Fruit fly (Drosophila melanogaster): ENCODE results near the gene CG34298.

CG34298 gene

dm6 chr3R:30038628-30039027 lies 39.0 kb downstream of the CG34298 start, which contains the start of gene janB:
TSS of gene janB (minus strand) at chr3R:30038728.
- TF ChIP-seq rgr (GFP tag; optimal IDR thresholded peaks at IDR 0.05) (no peak), Sp1 (GFP tag; optimal IDR thresholded peaks at IDR 0.05) (no peak), dmrt93B (GFP tag; optimal IDR thresholded peaks at IDR 0.05) (no peak), h (GFP tag; optimal IDR thresholded peaks at IDR 0.05) (no peak), brk (GFP tag; optimal IDR thresholded peaks at IDR 0.05) (no peak), Hr83 (GFP tag; optimal IDR thresholded peaks at IDR 0.05; ENCODE audit: poor library complexity, severe bottlenecking) (no peak), Mio (GFP tag; optimal IDR thresholded peaks at IDR 0.05) (no peak), Dif (GFP tag; optimal IDR thresholded peaks at IDR 0.05; ENCODE audit: partially characterized antibody) (no peak), foxo (GFP tag; optimal IDR thresholded peaks at IDR 0.05) (no peak), psq (GFP tag; optimal IDR thresholded peaks at IDR 0.05) (no peak), OdsH (GFP tag; optimal IDR thresholded peaks at IDR 0.05) (no peak), CG32264 (GFP tag; optimal IDR thresholded peaks at IDR 0.05) (no peak), Hnf4 (GFP tag; optimal IDR thresholded peaks at IDR 0.05) (no peak), HLH106 (tag; optimal IDR thresholded peaks at IDR 0.05) (no peak)

- TF ChIP-seq sv (GFP tag; optimal IDR thresholded peaks at IDR 0.05) (peak; percentile 5), Hnf4 (GFP tag; optimal IDR thresholded peaks at IDR 0.05) (no peak), Dfd (GFP tag; optimal IDR thresholded peaks at IDR 0.05) (no peak), Hr83 (GFP tag; optimal IDR thresholded peaks at IDR 0.05; ENCODE audit: poor library complexity, severe bottlenecking) (peak; percentile 67), foxo (GFP tag; optimal IDR thresholded peaks at IDR 0.05) (no peak)
Observed at dm6 chr3R:30039494-30039893, 39.9 kb downstream of the CG34298 start, which contains the start of the genes janA, Sry-alpha and Sry-beta. TSS of gene janA (minus strand) at chr3R:30039533. TSS of gene Sry-alpha (plus strand) at chr3R:30039719. TSS of gene Sry-beta (plus strand) at chr3R:30039719.

dm6 chr3R:30040879-30041278 lies 41.3 kb downstream of the CG34298 start:
- TF ChIP-seq CrebA (GFP tag; optimal IDR thresholded peaks at IDR 0.05; ENCODE audit: borderline replicate concordance) (no peak), woc (GFP tag; optimal IDR thresholded peaks at IDR 0.05) (no peak), pan (optimal IDR thresholded peaks at IDR 0.05) (no peak), tai (GFP tag; optimal IDR thresholded peaks at IDR 0.05) (no peak)

dm6 chr3R:30043139-30043744 lies 43.6 kb downstream of the CG34298 start, which contains the start of gene Sry-delta:
TSS of gene Sry-delta (plus strand) at chr3R:30043341.
- TF ChIP-seq psq (GFP tag; optimal IDR thresholded peaks at IDR 0.05) (peak; percentile 35), rgr (GFP tag; optimal IDR thresholded peaks at IDR 0.05) (peak; percentile 80), foxo (GFP tag; optimal IDR thresholded peaks at IDR 0.05) (peak in 1 of 2 experiments; percentile 87), Hr83 (GFP tag; optimal IDR thresholded peaks at IDR 0.05; ENCODE audit: poor library complexity, severe bottlenecking) (peak; percentile 97), N (GFP tag; optimal IDR thresholded peaks at IDR 0.05) (no peak), dsf (GFP tag; optimal IDR thresholded peaks at IDR 0.05; ENCODE audit: borderline replicate concordance) (peak; percentile 43), Abd-B (GFP tag; optimal IDR thresholded peaks at IDR 0.05) (no peak), Dif (GFP tag; optimal IDR thresholded peaks at IDR 0.05; ENCODE audit: partially characterized antibody) (peak; percentile 18), OdsH (GFP tag; optimal IDR thresholded peaks at IDR 0.05) (peak; percentile 61), Hr78 (GFP tag; optimal IDR thresholded peaks at IDR 0.05) (no peak), ey (GFP tag; optimal IDR thresholded peaks at IDR 0.05) (peak; percentile 73), sv (GFP tag; optimal IDR thresholded peaks at IDR 0.05) (peak; percentile 81), CG9705 (GFP tag; optimal IDR thresholded peaks at IDR 0.05) (peak; percentile 70), br (GFP tag; optimal IDR thresholded peaks at IDR 0.05) (no peak), CG32264 (GFP tag; optimal IDR thresholded peaks at IDR 0.05) (peak; percentile 5), Sp1 (GFP tag; optimal IDR thresholded peaks at IDR 0.05) (peak; percentile 71), HLH106 (tag; optimal IDR thresholded peaks at IDR 0.05) (peak; percentile 75), woc (GFP tag; optimal IDR thresholded peaks at IDR 0.05) (no peak), jim (GFP tag; optimal IDR thresholded peaks at IDR 0.05) (no peak)

dm6 chr3R:30046029-30047001 lies 46.7 kb downstream of the CG34298 start, which contains the start of the genes RpL32 and CG7943:
TSS of gene RpL32 (minus strand) at chr3R:30046161.
TSS of gene CG7943 (plus strand) at chr3R:30046470.
- TF ChIP-seq tai (GFP tag; optimal IDR thresholded peaks at IDR 0.05) (no peak), Dif (GFP tag; optimal IDR thresholded peaks at IDR 0.05; ENCODE audit: partially characterized antibody) (no peak), jim (GFP tag; optimal IDR thresholded peaks at IDR 0.05) (peak; percentile 34), Hnf4 (GFP tag; optimal IDR thresholded peaks at IDR 0.05) (peak; percentile 95), Vsx2 (GFP tag; optimal IDR thresholded peaks at IDR 0.05; ENCODE audit: partially characterized antibody) (no peak), N (GFP tag; optimal IDR thresholded peaks at IDR 0.05) (no peak), br (GFP tag; optimal IDR thresholded peaks at IDR 0.05) (peak; percentile 95), sv (GFP tag; optimal IDR thresholded peaks at IDR 0.05) (peak; percentile 82), pan (optimal IDR thresholded peaks at IDR 0.05) (no peak), Hr78 (GFP tag; optimal IDR thresholded peaks at IDR 0.05) (no peak), CG32264 (GFP tag; optimal IDR thresholded peaks at IDR 0.05) (peak; percentile 94), sage (GFP tag; optimal IDR thresholded peaks at IDR 0.05) (peak; percentile 88), foxo (GFP tag; optimal IDR thresholded peaks at IDR 0.05) (peak; percentile 84 to 96), usp (GFP tag; optimal IDR thresholded peaks at IDR 0.05) (no peak), GATAd (GFP tag; optimal IDR thresholded peaks at IDR 0.05) (peak; percentile 90), rgr (GFP tag; optimal IDR thresholded peaks at IDR 0.05) (peak; percentile 95), woc (GFP tag; optimal IDR thresholded peaks at IDR 0.05) (peak; percentile 93), Abd-B (GFP tag; optimal IDR thresholded peaks at IDR 0.05) (no peak), dl (GFP tag; optimal IDR thresholded peaks at IDR 0.05; ENCODE audit: insufficient read depth in 1 of 2, partially characterized antibody in 2 of 2) (no peak), Mio (GFP tag; optimal IDR thresholded peaks at IDR 0.05) (peak; percentile 74), fru (GFP tag; optimal IDR thresholded peaks at IDR 0.05) (peak; percentile 96), brk (GFP tag; optimal IDR thresholded peaks at IDR 0.05) (no peak), CG9705 (GFP tag; optimal IDR thresholded peaks at IDR 0.05) (peak; percentile 96)

All from whole organism, wandering third instar larva.